Worm (Caenorhabditis elegans) whole organism, young adult: Measurements from ENCODE around the gene ttc-39B.

Experiments
- B0035.1 ChIP-seq: sonication (generic microtip); optimal IDR thresholded peaks from 2 replicates; lab custom pipeline; 2016; ENCODE audit warnings: missing genetic modification characterization, mild to moderate bottlenecking, missing compliant biosample characterization, missing genotype, missing genetic modification reagents
- B0261.1 ChIP-seq: sonication (generic microtip); optimal IDR thresholded peaks from 2 replicates; lab custom pipeline; 2016; ENCODE audit warnings: mild to moderate bottlenecking, missing genetic modification characterization, moderate library complexity, missing compliant biosample characterization
- C06A6.2 ChIP-seq: fragments of 200-800 bp; sonication (Bioruptor generic); conservative IDR thresholded peaks from 2 replicates; pipeline ENCODE4 v1.3.6; 2022; ENCODE audit warnings: missing genetic modification characterization, missing compliant biosample characterization
- F39B2.1 ChIP-seq: fragments of 200-800 bp; sonication (Bioruptor generic); IDR thresholded peaks from 2 replicates; pipeline ENCODE4 v1.3.6; 2022; ENCODE audit warnings: missing genetic modification reagents, missing genetic modification characterization, missing compliant biosample characterization
- F52B5.7 ChIP-seq: sonication (generic microtip); optimal IDR thresholded peaks from 2 replicates; lab custom pipeline; 2016; ENCODE audit warnings: mild to moderate bottlenecking, missing genetic modification characterization, missing compliant biosample characterization
- F55B11.4 ChIP-seq: sonication (generic microtip); optimal IDR thresholded peaks from 2 replicates; lab custom pipeline; 2016; ENCODE audit warnings: missing compliant biosample characterization, missing genetic modification characterization, borderline replicate concordance; ENCODE audit not compliant: insufficient read depth
- K12H6.12 ChIP-seq: fragments of 200-800 bp; sonication (Bioruptor generic); optimal IDR thresholded peaks from 2 replicates; lab custom pipeline; 2018; ENCODE audit warnings: mild to moderate bottlenecking, missing genetic modification characterization, missing compliant biosample characterization
- T26A5.8 ChIP-seq: sonication (generic microtip); optimal IDR thresholded peaks from 2 replicates; lab custom pipeline; 2016; ENCODE audit warnings: missing genetic modification characterization, missing compliant biosample characterization
- Y53F4B.3 ChIP-seq: fragments of 200-800 bp; sonication (Bioruptor generic); IDR thresholded peaks from 2 replicates; pipeline ENCODE4 v1.3.6; 2022; ENCODE audit warnings: missing genetic modification reagents, missing genetic modification characterization, missing compliant biosample characterization
- Y53G8AR.9 ChIP-seq: fragments of 200-800 bp; sonication (Bioruptor generic); conservative IDR thresholded peaks from 2 replicates; pipeline ENCODE4 v1.3.6; 2022; ENCODE audit warnings: missing genetic modification reagents, missing genetic modification characterization, missing compliant biosample characterization
- Y67H2A.10 ChIP-seq: fragments of 200-800 bp; sonication (Bioruptor generic); conservative IDR thresholded peaks from 2 replicates; pipeline ENCODE4 v1.3.6; 2022; ENCODE audit warnings: missing genetic modification reagents, missing genetic modification characterization, missing compliant biosample characterization
- atf-7 ChIP-seq: sonication (generic microtip); optimal IDR thresholded peaks from 2 replicates; lab custom pipeline; 2017; ENCODE audit warnings: mild to moderate bottlenecking, missing genetic modification characterization, missing compliant biosample characterization
- attf-3 ChIP-seq: fragments of 200-800 bp; sonication (Bioruptor generic); conservative IDR thresholded peaks from 2 replicates; pipeline ENCODE4 v1.3.6; 2022; ENCODE audit warnings: missing genetic modification reagents, missing genetic modification characterization, missing compliant biosample characterization
- bed-1 ChIP-seq: fragments of 200-800 bp; sonication (Bioruptor generic); IDR thresholded peaks from 2 replicates; pipeline ENCODE4 v1.3.6; 2022; ENCODE audit warnings: missing genetic modification reagents, missing genetic modification characterization, missing compliant biosample characterization
- bed-2 ChIP-seq: fragments of 200-800 bp; sonication (Bioruptor generic); IDR thresholded peaks from 2 replicates; pipeline ENCODE4 v1.3.6; 2022; ENCODE audit warnings: missing genetic modification reagents, missing genetic modification characterization, missing compliant biosample characterization
- ccch-3 ChIP-seq: fragments of 200-800 bp; sonication (Bioruptor generic); optimal IDR thresholded peaks from 2 replicates; lab custom pipeline; 2018; ENCODE audit warnings: mild to moderate bottlenecking, missing genetic modification characterization, missing compliant biosample characterization
- cebp-1 ChIP-seq, 2 experiments: fragments of 200-800 bp in 1 of 2; sonication (Bioruptor generic) in 1 of 2; sonication (generic microtip) in 1 of 2; IDR thresholded peaks in 1 of 2; optimal IDR thresholded peaks in 1 of 2; 2 replicates each; pipeline versions ENCODE4 v1.3.6 to Lab custom; 2017 to 2022; ENCODE audit warnings: missing compliant biosample characterization in 2 of 2, missing genetic modification characterization in 2 of 2, mild to moderate bottlenecking in 1 of 2, missing genetic modification reagents in 1 of 2, moderate library complexity in 1 of 2
- ceh-27 ChIP-seq: fragments of 200-800 bp; sonication (Bioruptor generic); optimal IDR thresholded peaks from 2 replicates; lab custom pipeline; 2018; ENCODE audit warnings: mild to moderate bottlenecking, missing genetic modification characterization, moderate library complexity, missing compliant biosample characterization
- ceh-40 ChIP-seq: fragments of 200-800 bp; sonication (Bioruptor generic); IDR thresholded peaks from 2 replicates; pipeline ENCODE4 v1.3.6; 2022; ENCODE audit warnings: missing genetic modification characterization, missing compliant biosample characterization
- ceh-58 ChIP-seq: fragments of 200-800 bp; sonication (Bioruptor generic); IDR thresholded peaks from 2 replicates; pipeline ENCODE4 v1.3.6; 2022; ENCODE audit warnings: missing genetic modification characterization, missing compliant biosample characterization
- chd-7 ChIP-seq: sonication (generic microtip); optimal IDR thresholded peaks from 2 replicates; lab custom pipeline; 2016; ENCODE audit warnings: mild to moderate bottlenecking, missing genetic modification characterization, moderate library complexity, missing compliant biosample characterization
- efl-1 ChIP-seq: fragments of 150-350 bp; optimal IDR thresholded peaks from 2 replicates; lab custom pipeline; 2014; ENCODE audit warnings: missing biosample characterization, missing genetic modification reagents, missing genetic modification characterization
- egrh-3 ChIP-seq: fragments of 200-800 bp; sonication (Bioruptor generic); IDR thresholded peaks from 2 replicates; pipeline ENCODE4 v1.3.6; 2022; ENCODE audit warnings: missing genetic modification reagents, missing genetic modification characterization, missing compliant biosample characterization
- him-1 ChIP-seq: sonication (generic microtip); optimal IDR thresholded peaks from 2 replicates; lab custom pipeline; 2016; ENCODE audit warnings: missing genotype, missing genetic modification reagents, missing genetic modification characterization, missing compliant biosample characterization
- hlh-12 ChIP-seq: sonication (generic microtip); optimal IDR thresholded peaks from 2 replicates; lab custom pipeline; 2016; ENCODE audit warnings: missing genetic modification characterization, missing compliant biosample characterization
- hlh-26 ChIP-seq: fragments of 200-800 bp; sonication (Bioruptor generic); conservative IDR thresholded peaks from 2 replicates; pipeline ENCODE4 v1.3.6; 2022; ENCODE audit warnings: missing genetic modification reagents, missing genetic modification characterization, missing compliant biosample characterization
- hmg-1.2 ChIP-seq: fragments of 200-800 bp; sonication (Bioruptor generic); IDR thresholded peaks from 2 replicates; pipeline ENCODE4 v1.3.6; 2022; ENCODE audit warnings: missing genetic modification reagents, missing genetic modification characterization, missing compliant biosample characterization
- hmg-20 ChIP-seq: fragments of 200-800 bp; sonication (Bioruptor generic); IDR thresholded peaks from 2 replicates; pipeline ENCODE4 v1.3.6; 2022; ENCODE audit warnings: missing genetic modification reagents, missing genetic modification characterization, missing compliant biosample characterization
- hrde-1 ChIP-seq: sonication (generic microtip); optimal IDR thresholded peaks from 2 replicates; lab custom pipeline; 2016; ENCODE audit warnings: missing genetic modification characterization, mild to moderate bottlenecking, missing compliant biosample characterization, moderate library complexity, missing genotype, missing genetic modification reagents, borderline replicate concordance
- let-526 ChIP-seq: fragments of 200-800 bp; sonication (Bioruptor generic); IDR thresholded peaks from 2 replicates; pipeline ENCODE4 v1.3.6; 2022; ENCODE audit warnings: missing genetic modification reagents, missing genetic modification characterization, missing compliant biosample characterization
- lin-26 ChIP-seq: fragments of 200-800 bp; sonication (Bioruptor generic); IDR thresholded peaks from 2 replicates; pipeline ENCODE4 v1.3.6; 2022; ENCODE audit warnings: missing genetic modification reagents, missing genetic modification characterization, missing compliant biosample characterization
- lir-1 ChIP-seq: fragments of 200-800 bp; sonication (Bioruptor generic); conservative IDR thresholded peaks from 2 replicates; pipeline ENCODE4 v1.3.6; 2022; ENCODE audit warnings: missing genetic modification reagents, missing genetic modification characterization, missing compliant biosample characterization
- madf-10 ChIP-seq: sonication (generic microtip); optimal IDR thresholded peaks from 2 replicates; lab custom pipeline; 2016; ENCODE audit warnings: mild to moderate bottlenecking, missing genetic modification characterization, missing compliant biosample characterization
- madf-6 ChIP-seq: fragments of 200-800 bp; sonication (Bioruptor generic); IDR thresholded peaks from 2 replicates; pipeline ENCODE4 v1.3.6; 2022; ENCODE audit warnings: missing genetic modification reagents, missing genetic modification characterization, missing compliant biosample characterization
- mcd-1 ChIP-seq: fragments of 200-800 bp; sonication (Bioruptor generic); IDR thresholded peaks from 2 replicates; pipeline ENCODE4 v1.3.6; 2022; ENCODE audit warnings: missing genetic modification reagents, missing genetic modification characterization, missing compliant biosample characterization
- mes-4 ChIP-seq: sonication (generic microtip); optimal IDR thresholded peaks from 2 replicates; lab custom pipeline; 2016; ENCODE audit warnings: missing genotype, missing genetic modification characterization, missing compliant biosample characterization
- nhr-120 ChIP-seq: fragments of 200-800 bp; sonication (Bioruptor generic); IDR thresholded peaks from 2 replicates; pipeline ENCODE4 v1.3.6; 2022; ENCODE audit warnings: missing genetic modification characterization, missing compliant biosample characterization
- nhr-80 ChIP-seq: sonication (generic microtip); optimal IDR thresholded peaks from 2 replicates; lab custom pipeline; 2016; ENCODE audit warnings: missing genetic modification characterization, missing compliant biosample characterization
- rec-8 ChIP-seq, 2 experiments: sonication (generic microtip); optimal IDR thresholded peaks; 2 replicates each; lab custom pipeline; 2016; ENCODE audit warnings: mild to moderate bottlenecking in 2 of 2, missing genetic modification characterization in 2 of 2, missing genetic modification reagents in 2 of 2, missing genotype in 2 of 2, missing biosample characterization in 1 of 2, missing compliant biosample characterization in 1 of 2, moderate library complexity in 1 of 2
- sea-2 ChIP-seq: fragments of 200-800 bp; sonication (Bioruptor generic); IDR thresholded peaks from 2 replicates; pipeline ENCODE4 v1.3.6; 2022; ENCODE audit warnings: missing genetic modification characterization, missing compliant biosample characterization
- snpc-1.3 ChIP-seq: sonication (generic microtip); optimal IDR thresholded peaks from 2 replicates; lab custom pipeline; 2017; ENCODE audit warnings: missing genetic modification characterization, mild to moderate bottlenecking, missing compliant biosample characterization, antibody characterized with exemption, moderate library complexity, missing genotype, missing genetic modification reagents; ENCODE audit not compliant: insufficient read depth
- snpc-4 ChIP-seq, 5 experiments: fragments of 150-350 bp in 1 of 5; sonication (generic microtip) in 4 of 5; optimal IDR thresholded peaks; 2 replicates each; lab custom pipeline; 2014 to 2018; ENCODE audit warnings: missing genetic modification characterization in 5 of 5, missing biosample characterization in 3 of 5, antibody characterized with exemption in 2 of 5, mild to moderate bottlenecking in 2 of 5, missing compliant biosample characterization in 2 of 5, missing genotype in 2 of 5, moderate library complexity in 2 of 5, missing genetic modification reagents in 1 of 5
- somi-1 ChIP-seq: fragments of 200-800 bp; sonication (Bioruptor generic); optimal IDR thresholded peaks from 2 replicates; lab custom pipeline; 2018; ENCODE audit warnings: mild to moderate bottlenecking, missing genetic modification characterization, missing compliant biosample characterization
- tbp1 ChIP-seq: fragments of 200-800 bp; sonication (Bioruptor generic); optimal IDR thresholded peaks from 2 replicates; lab custom pipeline; 2018; ENCODE audit warnings: mild to moderate bottlenecking, missing genetic modification characterization, missing compliant biosample characterization
- unc-130 ChIP-seq: sonication (generic microtip); optimal IDR thresholded peaks from 2 replicates; lab custom pipeline; 2016; ENCODE audit warnings: missing genetic modification reagents, missing genetic modification characterization, missing compliant biosample characterization
- ztf-25 ChIP-seq: fragments of 200-800 bp; sonication (Bioruptor generic); IDR thresholded peaks from 2 replicates; pipeline ENCODE4 v1.3.6; 2022; ENCODE audit warnings: missing genetic modification reagents, missing genetic modification characterization, missing compliant biosample characterization

ttc-39B gene

DNA sequence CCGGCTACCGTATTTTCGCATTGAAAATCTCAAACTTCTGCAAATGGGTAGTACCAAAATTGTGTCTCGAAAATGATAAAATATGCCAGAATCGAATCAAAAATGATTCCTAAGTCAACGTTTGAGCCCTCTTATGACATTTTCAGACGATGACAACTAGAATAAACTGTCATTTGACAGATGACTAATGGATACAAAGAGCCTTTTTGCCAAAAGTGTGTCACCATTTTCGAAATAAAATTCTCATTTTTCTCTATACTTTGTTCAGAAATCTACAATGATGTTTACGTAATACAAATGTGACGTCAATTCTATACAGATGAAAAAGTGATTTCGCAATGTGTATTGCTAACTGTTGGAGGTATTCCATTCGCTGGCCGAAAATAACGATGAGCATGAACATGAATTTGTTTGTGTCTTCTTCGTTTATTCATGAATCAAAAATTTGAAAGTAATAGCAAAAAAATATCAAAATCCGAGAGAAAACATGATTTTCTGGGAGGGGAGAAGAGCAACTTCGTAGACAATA, 12.8 kb upstream of the ttc-39B start (continued):
- TF ChIP-seq sea-2 (GFP tag; lab: Robert Waterston, UW): no peak
- TF ChIP-seq madf-10 (tag; lab: Kevin White, UChicago): peak; percentile 68
- TF ChIP-seq ccch-3 (GFP tag; lab: Kevin White, UChicago): no peak
- peak; percentile 98 for TF ChIP-seq cebp-1 (GFP tag; IDR thresholded peaks at IDR 0.05; lab: Robert Waterston, UW)
- peak; percentile 98 for TF ChIP-seq cebp-1 (tag; optimal IDR thresholded peaks at IDR 0.05; lab: Kevin White, UChicago)
- no peak for TF ChIP-seq F39B2.1 (GFP tag; lab: Robert Waterston, UW)
- 0 out of 2 replicates have a peak, but pooled peaks have one; percentile 40 for TF ChIP-seq bed-1 (GFP tag; lab: Robert Waterston, UW)
- TF ChIP-seq chd-7 (tag; lab: Kevin White, UChicago): peak; percentile 93
- TF ChIP-seq snpc-1.3: no peak
- TF ChIP-seq lin-26: peak; percentile 62; the same call in 1 of the 2 replicates
- TF ChIP-seq Y53F4B.3 (GFP tag; lab: Robert Waterston, UW): no peak
- TF ChIP-seq egrh-3 (GFP tag; lab: Robert Waterston, UW): no peak
- no peak for TF ChIP-seq snpc-4 (GFP tag; optimal IDR thresholded peaks at IDR 0.05; lab: Kevin White, UChicago)
- peak in 2 of 4 experiments; percentile 10 to 50 for TF ChIP-seq snpc-4 (tag; optimal IDR thresholded peaks at IDR 0.05; lab: Kevin White, UChicago)
- no peak for TF ChIP-seq ceh-40 (GFP tag; lab: Robert Waterston, UW)
- TF ChIP-seq ztf-25: peak; percentile 30; the same call in 1 of the 2 replicates
- no peak for TF ChIP-seq hmg-20 (GFP tag; lab: Robert Waterston, UW)
- peak; percentile 62; the same call in 1 of the 2 replicates for TF ChIP-seq let-526 (GFP tag; lab: Robert Waterston, UW)
- peak; percentile 90 for TF ChIP-seq atf-7 (tag; lab: Kevin White, UChicago)
- no peak for TF ChIP-seq mes-4 (tag; lab: Kevin White, UChicago)
- TF ChIP-seq K12H6.12: peak; percentile 58
- peak; percentile 71 for TF ChIP-seq B0035.1
- TF ChIP-seq F52B5.7: peak; percentile 85
- TF ChIP-seq lir-1 (GFP tag; lab: Robert Waterston, UW): 0 out of 2 replicates have a peak, but pooled peaks have one; percentile 31
- TF ChIP-seq hrde-1 (tag; lab: Kevin White, UChicago): peak; percentile 50
- peak; percentile 63 for TF ChIP-seq tbp1 (GFP tag; lab: Kevin White, UChicago)
- TF ChIP-seq attf-3 (GFP tag; lab: Robert Waterston, UW): 0 out of 2 replicates have a peak, but pooled peaks have one; percentile 26
- no peak for TF ChIP-seq Y67H2A.10 (GFP tag; lab: Robert Waterston, UW)
- peak; percentile 42 for TF ChIP-seq hmg-1.2 (GFP tag; lab: Robert Waterston, UW)
- TF ChIP-seq C06A6.2 (GFP tag; lab: Robert Waterston, UW): peak; percentile 67
- TF ChIP-seq nhr-80 (tag; lab: Kevin White, UChicago): peak; percentile 32
- no peak for TF ChIP-seq efl-1 (GFP tag; lab: Kevin White, UChicago)
- TF ChIP-seq hlh-26 (GFP tag; lab: Robert Waterston, UW): no peak
- peak; percentile 71 for TF ChIP-seq somi-1 (GFP tag; lab: Kevin White, UChicago)
- TF ChIP-seq F55B11.4: no peak
- no peak for TF ChIP-seq bed-2 (GFP tag; lab: Robert Waterston, UW)
- TF ChIP-seq madf-6 (GFP tag; lab: Robert Waterston, UW): peak; percentile 29; the same call in 1 of the 2 replicates
- peak; percentile 22 for TF ChIP-seq ceh-27 (GFP tag; lab: Kevin White, UChicago)
- TF ChIP-seq Y53G8AR.9: peak; percentile 97
- no peak for TF ChIP-seq hlh-12 (tag; lab: Kevin White, UChicago)
- no peak for TF ChIP-seq T26A5.8 (tag; lab: Kevin White, UChicago)
- TF ChIP-seq ceh-58 (GFP tag; lab: Robert Waterston, UW): 0 out of 2 replicates have a peak, but pooled peaks have one; percentile 21
- TF ChIP-seq B0261.1 (tag; lab: Kevin White, UChicago): peak; percentile 18
- TF ChIP-seq mcd-1 (GFP tag; lab: Robert Waterston, UW): peak; percentile 57; the same call in 1 of the 2 replicates
- no peak for TF ChIP-seq nhr-120
- TF ChIP-seq him-1 (tag; lab: Kevin White, UChicago): peak; percentile 3
- peak; percentile 56 for TF ChIP-seq unc-130 (GFP tag; lab: Kevin White, UChicago)
- peak in 1 of 2 experiments; percentile 10 for TF ChIP-seq rec-8 (tag; optimal IDR thresholded peaks at IDR 0.05; lab: Kevin White, UChicago)
